Fruit fly (Drosophila melanogaster) whole organism, embryonic: ENCODE measurements around the gene RpL13.
A peak's percentile ranks its signal among the peaks of the same experiment; 100 is the strongest.

ENCODE experiments used
- Atf3 ChIP-seq: fragments of 200-800 bp; sonication (Bioruptor generic); optimal IDR thresholded peaks from 3 replicates; lab custom pipeline; 2016; ENCODE audit warnings: missing biosample characterization, missing genetic modification characterization
- B-H2 ChIP-seq: fragments of 200-800 bp; sonication (Bioruptor generic); optimal IDR thresholded peaks from 2 replicates; lab custom pipeline; 2018; ENCODE audit warnings: missing biosample characterization, mild to moderate bottlenecking, missing genetic modification characterization
- BtbVII ChIP-seq: fragments of 200-800 bp; sonication (Bioruptor generic); optimal IDR thresholded peaks from 3 replicates; lab custom pipeline; 2017; ENCODE audit warnings: missing biosample characterization, mild to moderate bottlenecking, missing genetic modification characterization
- CG10565 ChIP-seq: fragments of 200-800 bp; sonication (Bioruptor generic); optimal IDR thresholded peaks from 3 replicates; lab custom pipeline; 2016; ENCODE audit warnings: missing biosample characterization, mild to moderate bottlenecking, missing genetic modification characterization
- CG11093 ChIP-seq: fragments of 200-800 bp; sonication (Bioruptor generic); IDR thresholded peaks from 3 replicates; pipeline ENCODE4 v1.3.6; 2022; ENCODE audit warnings: missing biosample characterization, missing genetic modification characterization
- CG11560 ChIP-seq: fragments of 200-800 bp; sonication (Bioruptor generic); IDR thresholded peaks from 3 replicates; pipeline ENCODE4 v1.3.6; 2022; ENCODE audit warnings: missing biosample characterization, missing genetic modification characterization
- CG12071 ChIP-seq: fragments of 200-800 bp; sonication (Bioruptor generic); optimal IDR thresholded peaks from 3 replicates; lab custom pipeline; 2018; ENCODE audit warnings: missing biosample characterization, mild to moderate bottlenecking, missing genetic modification characterization
- CG12942 ChIP-seq: fragments of 200-800 bp; sonication (Bioruptor generic); optimal IDR thresholded peaks from 3 replicates; lab custom pipeline; 2016; ENCODE audit warnings: missing biosample characterization, missing genetic modification characterization
- CG14441 ChIP-seq: fragments of 200-800 bp; sonication (Bioruptor generic); IDR thresholded peaks from 2 replicates; pipeline ENCODE4 v1.3.6; 2022; ENCODE audit warnings: missing biosample characterization, missing genetic modification characterization
- CG1792 ChIP-seq: fragments of 200-800 bp; sonication (Bioruptor generic); optimal IDR thresholded peaks from 2 replicates; lab custom pipeline; 2016; ENCODE audit warnings: missing biosample characterization, missing genetic modification characterization
- CG18619 ChIP-seq: fragments of 200-800 bp; sonication (Bioruptor generic); optimal IDR thresholded peaks from 3 replicates; lab custom pipeline; 2017; ENCODE audit warnings: missing biosample characterization, mild to moderate bottlenecking, missing genetic modification characterization
- CG32772 ChIP-seq: fragments of 200-800 bp; sonication (Bioruptor generic); IDR thresholded peaks from 2 replicates; pipeline ENCODE4 v1.3.6; 2022; ENCODE audit warnings: missing biosample characterization, missing genetic modification characterization
- CG3726 ChIP-seq: fragments of 200-800 bp; sonication (Bioruptor generic); IDR thresholded peaks from 3 replicates; pipeline ENCODE4, ENCODE4 v1.3.6; 2022; ENCODE audit warnings: missing biosample characterization, missing genetic modification characterization
- CG6272 ChIP-seq: fragments of 200-800 bp; sonication (Bioruptor generic); IDR thresholded peaks from 2 replicates; pipeline ENCODE4 v1.3.6; 2022; ENCODE audit warnings: missing biosample characterization, missing genetic modification characterization
- CG8478 ChIP-seq: fragments of >200 bp; optimal IDR thresholded peaks from 2 replicates; lab custom pipeline; 2018
- CG9437 ChIP-seq: fragments of 200-800 bp; sonication (Bioruptor generic); optimal IDR thresholded peaks from 2 replicates; lab custom pipeline; 2018; ENCODE audit warnings: missing biosample characterization, mild to moderate bottlenecking, missing genetic modification characterization
- Dbx ChIP-seq: fragments of 200-800 bp; sonication (Bioruptor generic); IDR thresholded peaks from 3 replicates; pipeline ENCODE4 v1.3.6; 2022; ENCODE audit warnings: missing biosample characterization, missing genetic modification characterization
- Doc3 ChIP-seq: fragments of 200-800 bp; sonication (Bioruptor generic); IDR thresholded peaks from 3 replicates; pipeline ENCODE4 v1.3.6; 2022; ENCODE audit warnings: missing biosample characterization, missing genetic modification characterization; ENCODE audit not compliant: partially characterized antibody
- Drgx ChIP-seq: fragments of 200-800 bp; sonication (Bioruptor generic); IDR thresholded peaks from 2 replicates; pipeline ENCODE4 v1.3.6; 2022; ENCODE audit warnings: missing biosample characterization, missing genetic modification characterization
- Elba2 ChIP-seq: fragments of 200-800 bp; sonication (Bioruptor generic); optimal IDR thresholded peaks from 3 replicates; lab custom pipeline; 2016; ENCODE audit warnings: missing biosample characterization, missing genetic modification characterization
- Fer1 ChIP-seq: fragments of 200-800 bp; sonication (Bioruptor generic); optimal IDR thresholded peaks from 2 replicates; lab custom pipeline; 2017; ENCODE audit warnings: missing biosample characterization, mild to moderate bottlenecking, missing genetic modification characterization
- HLH54F ChIP-seq: fragments of 200-800 bp; sonication (Bioruptor generic); optimal IDR thresholded peaks from 3 replicates; lab custom pipeline; 2016; ENCODE audit warnings: missing biosample characterization, missing genetic modification characterization
- HLHmδ ChIP-seq: fragments of 200-800 bp; sonication (Bioruptor generic); optimal IDR thresholded peaks from 2 replicates; lab custom pipeline; 2018; ENCODE audit warnings: missing biosample characterization, mild to moderate bottlenecking, missing genetic modification characterization, moderate library complexity
- Max ChIP-seq: fragments of 200-800 bp; sonication (Bioruptor generic); optimal IDR thresholded peaks from 2 replicates; lab custom pipeline; 2016; ENCODE audit warnings: missing biosample characterization, mild to moderate bottlenecking, missing genetic modification characterization
- Nf-YB ChIP-seq: fragments of 200-800 bp; sonication (Bioruptor generic); optimal IDR thresholded peaks from 3 replicates; lab custom pipeline; 2019; ENCODE audit warnings: missing biosample characterization, mild to moderate bottlenecking, missing genetic modification characterization, moderate library complexity
- Six4 ChIP-seq: fragments of 200-800 bp; sonication (Bioruptor generic); optimal IDR thresholded peaks from 2 replicates; lab custom pipeline; 2016; ENCODE audit warnings: missing biosample characterization, missing genetic modification characterization
- Spps ChIP-seq: fragments of 200-800 bp; sonication (Bioruptor generic); optimal IDR thresholded peaks from 2 replicates; lab custom pipeline; 2018; ENCODE audit warnings: missing biosample characterization, mild to moderate bottlenecking, missing genetic modification characterization
- Sry-β ChIP-seq: fragments of 200-800 bp; sonication (Bioruptor generic); optimal IDR thresholded peaks from 2 replicates; lab custom pipeline; 2018; ENCODE audit warnings: missing biosample characterization, mild to moderate bottlenecking, missing genetic modification characterization, moderate library complexity
- ara ChIP-seq: fragments of 200-800 bp; sonication (Bioruptor generic); IDR thresholded peaks from 2 replicates; pipeline ENCODE4 v1.3.6; 2022; ENCODE audit warnings: missing biosample characterization, missing genetic modification characterization
- br ChIP-seq: fragments of >200 bp; optimal IDR thresholded peaks from 2 replicates; lab custom pipeline; 2017
- bsh ChIP-seq, 2 experiments: fragments of 200-800 bp; sonication (Bioruptor generic); optimal IDR thresholded peaks; 2 replicates each; lab custom pipeline; 2017 to 2018; ENCODE audit warnings: mild to moderate bottlenecking in 2 of 2, missing biosample characterization in 2 of 2, missing genetic modification characterization in 2 of 2, moderate library complexity in 1 of 2
- caup ChIP-seq: fragments of 200-800 bp; sonication (Bioruptor generic); optimal IDR thresholded peaks from 3 replicates; lab custom pipeline; 2017; ENCODE audit warnings: missing biosample characterization, mild to moderate bottlenecking, missing genetic modification characterization, moderate library complexity; ENCODE audit not compliant: severe bottlenecking
- crol ChIP-seq: fragments of 200-800 bp; sonication (Bioruptor generic); IDR thresholded peaks from 2 replicates; pipeline ENCODE4 v1.3.6; 2022; ENCODE audit warnings: missing biosample characterization, missing genetic modification characterization
- crp ChIP-seq, 2 experiments: fragments of 200-800 bp; sonication (Bioruptor generic); optimal IDR thresholded peaks; 2 replicates in 1 of 2; 3 replicates in 1 of 2; lab custom pipeline; 2017; ENCODE audit warnings: missing biosample characterization in 2 of 2, missing genetic modification characterization in 2 of 2, mild to moderate bottlenecking in 1 of 2, moderate library complexity in 1 of 2
- dmrt11E ChIP-seq: fragments of 200-800 bp; sonication (Bioruptor generic); optimal IDR thresholded peaks from 3 replicates; lab custom pipeline; 2018; ENCODE audit warnings: missing biosample characterization, mild to moderate bottlenecking, missing genetic modification characterization, moderate library complexity
- eve ChIP-seq, 2 experiments: fragments of >200 bp; optimal IDR thresholded peaks; 2 replicates each; lab custom pipeline; 2017; ENCODE audit warnings: missing biosample characterization in 2 of 2, missing genetic modification characterization in 2 of 2
- gcm2 ChIP-seq: fragments of 200-800 bp; sonication (Bioruptor generic); optimal IDR thresholded peaks from 2 replicates; lab custom pipeline; 2016; ENCODE audit warnings: missing biosample characterization, missing genetic modification characterization
- ham ChIP-seq: fragments of 200-800 bp; sonication (Bioruptor generic); IDR thresholded peaks from 2 replicates; pipeline ENCODE4 v1.3.6; 2022; ENCODE audit warnings: missing biosample characterization, missing genetic modification characterization
- klu ChIP-seq: fragments of 200-800 bp; sonication (Bioruptor generic); IDR thresholded peaks from 2 replicates; pipeline ENCODE4 v1.3.6; 2022; ENCODE audit warnings: missing biosample characterization, missing genetic modification characterization
- mld ChIP-seq: fragments of 200-800 bp; sonication (Bioruptor generic); IDR thresholded peaks from 3 replicates; pipeline ENCODE4 v1.3.6; 2022; ENCODE audit warnings: missing biosample characterization, missing genetic modification characterization; ENCODE audit not compliant: partially characterized antibody
- nmo ChIP-seq: fragments of 200-800 bp; sonication (Bioruptor generic); optimal IDR thresholded peaks from 2 replicates; lab custom pipeline; 2018; ENCODE audit warnings: missing biosample characterization, mild to moderate bottlenecking, missing genetic modification characterization, moderate library complexity
- pho ChIP-seq: fragments of 200-800 bp; sonication (Bioruptor generic); optimal IDR thresholded peaks from 2 replicates; lab custom pipeline; 2016; ENCODE audit warnings: missing biosample characterization, missing genetic modification characterization
- phol ChIP-seq: fragments of 200-800 bp; sonication (Bioruptor generic); optimal IDR thresholded peaks from 3 replicates; lab custom pipeline; 2018; ENCODE audit warnings: missing biosample characterization, mild to moderate bottlenecking, missing genetic modification characterization, moderate library complexity
- pum ChIP-seq: fragments of 200-800 bp; sonication (Bioruptor generic); optimal IDR thresholded peaks from 2 replicates; lab custom pipeline; 2016; ENCODE audit warnings: missing biosample characterization, missing genetic modification characterization
- pzg ChIP-seq: fragments of 200-800 bp; sonication (Bioruptor generic); optimal IDR thresholded peaks from 3 replicates; lab custom pipeline; 2018; ENCODE audit warnings: missing biosample characterization, mild to moderate bottlenecking, missing genetic modification characterization, moderate library complexity
- slbo ChIP-seq: fragments of 200-800 bp; sonication (Bioruptor generic); IDR thresholded peaks from 2 replicates; pipeline ENCODE4 v1.3.6; 2022; ENCODE audit warnings: missing biosample characterization, missing genetic modification characterization
- slou ChIP-seq: fragments of 200-800 bp; sonication (Bioruptor generic); optimal IDR thresholded peaks from 3 replicates; lab custom pipeline; 2016; ENCODE audit warnings: missing biosample characterization, missing genetic modification characterization
- sob ChIP-seq: fragments of 200-800 bp; sonication (Bioruptor generic); IDR thresholded peaks from 2 replicates; pipeline ENCODE4 v1.3.6; 2022; ENCODE audit warnings: missing biosample characterization, missing genetic modification characterization
- sug ChIP-seq: fragments of 200-800 bp; optimal IDR thresholded peaks from 2 replicates; lab custom pipeline; 2019; ENCODE audit warnings: missing biosample characterization, mild to moderate bottlenecking, missing genetic modification characterization, moderate library complexity

RpL13 gene

DNA sequence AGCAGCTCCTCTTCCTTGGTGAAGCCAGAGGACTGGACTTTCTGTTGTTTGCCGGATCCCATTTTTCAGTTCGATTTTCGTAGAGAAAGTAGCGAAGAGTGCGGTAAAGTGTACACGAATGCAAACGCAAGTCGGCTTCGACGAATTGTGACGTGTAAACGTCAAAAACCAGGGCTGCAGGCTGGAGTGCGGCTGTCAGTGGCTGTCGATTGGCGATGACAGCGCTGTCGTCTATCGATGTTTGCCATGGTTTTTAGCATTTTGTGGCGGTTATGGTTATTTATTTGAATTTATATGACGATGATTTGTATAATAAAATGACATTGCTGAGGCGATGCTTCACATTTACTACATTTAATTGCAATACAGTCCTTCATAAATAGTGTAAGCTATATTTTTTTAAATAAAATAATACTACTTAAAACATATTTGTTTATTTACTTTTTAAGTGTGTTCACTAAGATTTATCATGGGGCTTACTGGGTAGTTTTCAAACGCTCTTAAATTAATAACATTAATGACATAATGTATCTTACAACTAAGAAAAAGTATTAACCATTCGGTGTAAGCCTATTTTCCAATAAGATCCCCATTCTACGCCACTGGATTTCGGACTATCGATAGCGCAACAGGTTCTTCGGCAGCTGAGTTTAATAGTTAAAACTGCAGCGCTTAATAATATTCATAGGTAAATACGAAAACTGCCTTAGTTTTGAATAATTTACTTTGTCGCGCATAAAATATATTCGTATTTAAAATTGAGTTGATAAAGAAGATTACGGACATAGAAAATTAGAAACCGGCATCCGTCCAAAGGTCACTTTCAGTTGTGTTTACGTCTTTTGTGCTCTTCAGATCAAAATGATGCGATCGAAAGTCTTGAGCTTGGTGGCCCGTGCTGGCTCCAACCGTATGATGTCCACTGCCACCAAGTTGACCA is 48.8 kb upstream of the RpL13 start, which contains the start of the genes CG5885 and CG4598:
TSS of gene CG5885 (minus strand) at position 311 of the 940 bp plus-strand sequence.
TSS of gene CG4598 (plus strand) at position 599 of the 940 bp plus-strand sequence.
- TF ChIP-seq Dbx (peak; percentile 80), HLH54F (GFP tag; lab: Kevin White, UChicago) (peak; percentile 41), Doc3 (GFP tag; lab: Robert Waterston, UW) (peak; percentile 59; the same call in 2 of the 3 replicates), CG12071 (no peak), eve (GFP tag; optimal IDR thresholded peaks at IDR 0.05; lab: Kevin White, UChicago) (no peak), ara (GFP tag; lab: Robert Waterston, UW) (peak; percentile 35; the same call in 1 of the 2 replicates), nmo (peak; percentile 61), CG1792 (no peak), CG11560 (peak; percentile 41; the same call in 1 of the 3 replicates), Elba2 (GFP tag; lab: Kevin White, UChicago) (no peak), mld (GFP tag; lab: Robert Waterston, UW) (peak; percentile 82), Spps (tag; lab: Kevin White, UChicago) (no peak), CG6272 (GFP tag; lab: Robert Waterston, UW) (no peak; the same call in 1 of the 2 replicates), CG12942 (GFP tag; lab: Kevin White, UChicago) (peak; percentile 63), Max (GFP tag; lab: Kevin White, UChicago) (no peak), Fer1 (GFP tag; lab: Kevin White, UChicago) (peak; percentile 48), Atf3 (peak; percentile 27), crol (GFP tag; lab: Robert Waterston, UW) (no peak), CG8478 (no peak), sug (tag; lab: Kevin White, UChicago) (peak; percentile 70), pzg (GFP tag; lab: Kevin White, UChicago) (peak; percentile 90), B-H2 (peak; percentile 50), br (lab: Kevin White, UChicago) (no peak), sob (GFP tag; lab: Robert Waterston, UW) (peak; percentile 47; the same call in 1 of the 2 replicates), Six4 (GFP tag; lab: Kevin White, UChicago) (no peak), HLHmδ (GFP tag; lab: Kevin White, UChicago) (no peak), crp (GFP tag; optimal IDR thresholded peaks at IDR 0.05; lab: Kevin White, UChicago) (peak in 1 of 2 experiments; percentile 55), CG9437 (GFP tag; lab: Kevin White, UChicago) (peak; percentile 53), bsh (GFP tag; optimal IDR thresholded peaks at IDR 0.05; lab: Kevin White, UChicago) (peak; percentile 66 to 74), CG11093 (GFP tag; lab: Robert Waterston, UW) (no peak), CG32772 (GFP tag; lab: Robert Waterston, UW) (peak; percentile 28; the same call in 1 of the 2 replicates), CG14441 (GFP tag; lab: Robert Waterston, UW) (no peak), dmrt11E (peak; percentile 45), CG18619 (peak; percentile 69), BtbVII (GFP tag; lab: Kevin White, UChicago) (peak; percentile 52), ham (GFP tag; lab: Robert Waterston, UW) (no peak), caup (GFP tag; lab: Kevin White, UChicago) (peak; percentile 59), slbo (peak; percentile 84), pum (GFP tag; lab: Kevin White, UChicago) (no peak), slou (peak; percentile 12), Drgx (GFP tag; lab: Robert Waterston, UW) (peak; percentile 78), CG10565 (GFP tag; lab: Kevin White, UChicago) (no peak), phol (tag; lab: Kevin White, UChicago) (peak; percentile 69), klu (no peak; the same call in 1 of the 2 replicates), gcm2 (GFP tag; lab: Kevin White, UChicago) (peak; percentile 25), pho (GFP tag; lab: Kevin White, UChicago) (peak; percentile 19), Sry-β (GFP tag; lab: Kevin White, UChicago) (no peak), Nf-YB (peak; percentile 42), CG3726 (GFP tag; lab: Robert Waterston, UW) (0 out of 3 replicates have a peak, but pooled peaks have one; percentile 45)
